Worm (Caenorhabditis elegans): ENCODE data around the gene srx-90.
A peak's percentile ranks its signal among the peaks of the same experiment; 100 is the strongest.

The srx-90 gene

DNA sequence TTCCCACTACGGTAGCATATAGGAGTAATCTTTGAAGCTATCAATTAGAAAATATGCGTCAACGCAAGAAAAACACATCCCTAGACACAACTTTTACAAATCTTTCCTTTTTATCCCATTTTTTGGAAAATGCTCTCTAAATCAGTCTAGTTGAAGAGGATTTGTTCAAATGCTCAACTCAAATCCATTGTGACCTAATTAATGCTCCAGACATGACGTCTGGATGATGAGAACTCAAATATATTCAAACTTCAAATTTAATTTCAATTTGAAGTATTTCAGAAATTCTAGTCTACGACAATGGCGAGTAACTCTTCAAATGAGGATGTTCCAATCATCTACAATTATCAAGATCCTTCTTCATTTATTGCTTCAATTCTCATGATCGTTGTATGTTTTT is 28.5 kb upstream of the srx-90 start, which contains the start of gene srx-85:
Gene srx-85 (plus strand): TSS at position 301 of the 400 bp plus-strand sequence.
- no peak for TF ChIP-seq daf-12 (tag; optimal IDR thresholded peaks at IDR 0.05)
- TF ChIP-seq nhr-237 (tag; optimal IDR thresholded peaks at IDR 0.05), result no peak
- TF ChIP-seq ztf-11 (tag; optimal IDR thresholded peaks at IDR 0.05), result no peak
- no peak for TF ChIP-seq pha-4 (tag; optimal IDR thresholded peaks at IDR 0.05)
- TF ChIP-seq nhr-12 (tag; optimal IDR thresholded peaks at IDR 0.05), result no peak
- TF ChIP-seq tbx-2 (tag; optimal IDR thresholded peaks at IDR 0.05), result no peak
- TF ChIP-seq snpc-4 (tag; optimal IDR thresholded peaks at IDR 0.05), result no peak
- no peak for TF ChIP-seq ama-1 (optimal IDR thresholded peaks at IDR 0.05)
- no peak for TF ChIP-seq hmg-11 (tag; optimal IDR thresholded peaks at IDR 0.05)
- no peak for TF ChIP-seq nhr-43 (tag; optimal IDR thresholded peaks at IDR 0.05; ENCODE audit: poor library complexity, severe bottlenecking)
- no peak for TF ChIP-seq skn-1 (tag; optimal IDR thresholded peaks at IDR 0.05)
- TF ChIP-seq nhr-25 (tag; optimal IDR thresholded peaks at IDR 0.05), result no peak
- no peak for TF ChIP-seq mdl-1 (tag; optimal IDR thresholded peaks at IDR 0.05)
- no peak for TF ChIP-seq R02D3.7 (tag; optimal IDR thresholded peaks at IDR 0.05)
- no peak for TF ChIP-seq jun-1 (tag; optimal IDR thresholded peaks at IDR 0.05)
- TF ChIP-seq elt-3 (tag; optimal IDR thresholded peaks at IDR 0.05), result no peak

DNA sequence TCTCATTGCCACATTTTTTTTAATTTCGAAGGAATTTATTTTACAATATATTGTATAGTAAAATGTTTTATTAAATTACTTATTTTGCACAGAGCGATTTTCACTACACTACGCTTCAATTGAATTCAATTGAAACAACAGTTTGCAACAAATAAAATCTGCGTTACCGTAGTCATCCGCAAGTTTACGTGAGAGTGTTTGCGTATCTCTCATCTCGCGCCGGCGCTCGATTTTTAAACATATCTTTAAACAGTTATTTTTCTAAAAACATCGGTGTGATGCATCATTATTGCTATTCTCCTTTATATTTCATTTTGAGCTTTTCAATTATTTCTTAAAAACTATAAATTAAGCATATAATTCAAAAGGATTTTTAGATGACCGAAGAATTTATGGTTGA is 26.7 kb upstream of the srx-90 start, which contains the start of gene duo-1:
Gene duo-1 (plus strand): TSS at position 371 of the 400 bp plus-strand sequence.
- TF ChIP-seq nhr-12 (tag; optimal IDR thresholded peaks at IDR 0.05), result no peak
- TF ChIP-seq nhr-23 (tag; optimal IDR thresholded peaks at IDR 0.05), result no peak
- no peak for TF ChIP-seq ztf-11 (tag; optimal IDR thresholded peaks at IDR 0.05)
- no peak for TF ChIP-seq ztf-4 (tag; optimal IDR thresholded peaks at IDR 0.05)
- TF ChIP-seq hmg-11 (tag; optimal IDR thresholded peaks at IDR 0.05), result no peak
- no peak for TF ChIP-seq nhr-67 (tag; optimal IDR thresholded peaks at IDR 0.05)
- TF ChIP-seq daf-12 (tag; optimal IDR thresholded peaks at IDR 0.05), result no peak
- TF ChIP-seq elt-2 (tag; optimal IDR thresholded peaks at IDR 0.05), result no peak
- no peak for TF ChIP-seq elt-3 (tag; optimal IDR thresholded peaks at IDR 0.05)
- no peak for TF ChIP-seq fkh-2 (tag; optimal IDR thresholded peaks at IDR 0.05)

DNA sequence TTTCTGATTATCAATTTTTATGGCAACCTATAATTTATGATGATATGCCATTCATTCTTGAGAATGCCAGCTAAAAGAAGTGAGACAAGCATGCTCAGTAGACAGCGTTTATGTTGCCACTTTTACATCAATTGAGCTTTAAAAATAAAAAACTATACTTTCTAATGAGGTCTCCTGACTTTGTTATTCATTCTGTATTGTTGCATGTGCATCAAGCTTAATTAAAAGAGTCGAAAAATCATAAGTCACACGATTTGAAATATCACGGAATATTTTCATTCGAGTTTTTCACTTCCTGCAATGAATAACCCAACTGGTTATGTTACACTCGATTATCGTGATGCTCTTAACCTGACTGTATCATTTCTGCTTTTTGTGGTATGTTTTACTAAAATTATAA is 18.3 kb upstream of the srx-90 start, which contains the start of gene srx-86:
Gene srx-86 (plus strand): TSS at position 301 of the 400 bp plus-strand sequence.
- no peak for TF ChIP-seq ztf-11 (tag; optimal IDR thresholded peaks at IDR 0.05)
- TF ChIP-seq nhr-11 (tag; optimal IDR thresholded peaks at IDR 0.05), result no peak
- TF ChIP-seq egl-5 (tag; optimal IDR thresholded peaks at IDR 0.05), result no peak
- TF ChIP-seq ceh-28 (tag; optimal IDR thresholded peaks at IDR 0.05), result no peak

DNA sequence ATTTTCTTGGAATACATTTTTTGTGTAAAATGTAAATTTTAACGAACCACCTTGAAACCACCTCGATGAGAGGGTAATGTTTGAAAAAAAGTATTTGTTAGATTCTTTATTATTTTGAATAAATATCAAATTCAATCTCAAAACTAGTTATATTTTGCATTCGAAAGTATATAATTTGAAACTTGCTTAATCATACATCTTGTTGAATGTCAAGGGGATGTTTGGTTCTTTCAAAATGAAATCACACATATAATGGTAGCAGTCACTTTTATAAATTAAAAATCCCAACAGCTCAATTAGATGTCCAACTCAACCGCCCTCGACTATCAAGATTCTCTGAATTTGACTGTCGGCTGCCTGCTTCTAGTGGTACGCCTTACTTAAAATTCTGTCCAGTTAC is 16.4 kb upstream of the srx-90 start, which contains the start of gene srx-87:
Gene srx-87 (plus strand): TSS at position 301 of the 400 bp plus-strand sequence.
- no peak for TF ChIP-seq nhr-25 (tag; optimal IDR thresholded peaks at IDR 0.05)
- no peak for TF ChIP-seq jun-1 (tag; optimal IDR thresholded peaks at IDR 0.05)
- no peak for TF ChIP-seq R02D3.7 (tag; optimal IDR thresholded peaks at IDR 0.05)
- no peak for TF ChIP-seq nhr-12 (tag; optimal IDR thresholded peaks at IDR 0.05)
- no peak for TF ChIP-seq pha-4 (tag; optimal IDR thresholded peaks at IDR 0.05)
- TF ChIP-seq mdl-1 (tag; optimal IDR thresholded peaks at IDR 0.05), result no peak
- no peak for TF ChIP-seq skn-1 (tag; optimal IDR thresholded peaks at IDR 0.05)
- TF ChIP-seq unc-62 (GFP tag; optimal IDR thresholded peaks at IDR 0.05), result no peak
- TF ChIP-seq nhr-11 (tag; optimal IDR thresholded peaks at IDR 0.05), result no peak
- TF ChIP-seq pqm-1 (tag; optimal IDR thresholded peaks at IDR 0.05), result no peak
- no peak for TF ChIP-seq lsy-12 (tag; optimal IDR thresholded peaks at IDR 0.05)
- no peak for TF ChIP-seq nhr-67 (tag; optimal IDR thresholded peaks at IDR 0.05)
- TF ChIP-seq elt-3 (tag; optimal IDR thresholded peaks at IDR 0.05), result no peak
- no peak for TF ChIP-seq snpc-4 (tag; optimal IDR thresholded peaks at IDR 0.05)
- no peak for TF ChIP-seq egl-5 (tag; optimal IDR thresholded peaks at IDR 0.05)
- no peak for TF ChIP-seq lin-39 (tag; optimal IDR thresholded peaks at IDR 0.05)
- TF ChIP-seq aly-2 (tag; optimal IDR thresholded peaks at IDR 0.05), result no peak
- no peak for TF ChIP-seq nfya-1 (tag; optimal IDR thresholded peaks at IDR 0.05; ENCODE audit: insufficient read depth)
- no peak for TF ChIP-seq elt-2 (tag; optimal IDR thresholded peaks at IDR 0.05)
- TF ChIP-seq nhr-237 (tag; optimal IDR thresholded peaks at IDR 0.05), result no peak

DNA sequence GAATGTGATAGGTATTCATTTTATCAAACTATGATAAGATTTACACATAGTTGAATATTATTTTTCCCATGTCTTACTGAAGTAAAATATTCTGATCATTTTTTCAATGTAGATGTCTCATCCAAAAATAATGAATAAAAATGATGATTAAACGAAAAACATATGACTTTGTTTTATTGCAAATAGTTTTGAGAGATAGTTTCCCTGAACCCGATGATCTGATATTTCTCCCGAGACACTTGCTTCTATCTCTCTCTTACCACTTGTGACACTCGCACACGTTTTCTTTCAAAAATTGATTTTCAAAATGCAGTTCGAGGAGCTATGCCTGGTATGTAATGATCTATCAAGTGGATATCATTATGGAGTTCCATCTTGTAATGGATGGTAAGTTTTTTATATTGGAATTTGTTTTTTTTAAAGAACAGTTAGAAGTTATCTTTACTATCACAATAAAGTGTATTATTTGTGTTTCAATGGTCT is 10.7 kb upstream of the srx-90 start, which contains the start of the genes nhr-101 and pms-2:
Gene nhr-101 (plus strand): TSS at position 308 of the 483 bp plus-strand sequence.
Gene pms-2 (minus strand): TSS at position 433 of the 483 bp plus-strand sequence.
- TF ChIP-seq unc-62 (GFP tag; optimal IDR thresholded peaks at IDR 0.05) (no peak), ceh-16 (tag; optimal IDR thresholded peaks at IDR 0.05) (no peak), nhr-237 (tag; optimal IDR thresholded peaks at IDR 0.05) (no peak), elt-3 (tag; optimal IDR thresholded peaks at IDR 0.05) (no peak), nhr-11 (tag; optimal IDR thresholded peaks at IDR 0.05) (no peak), ceh-9 (tag; optimal IDR thresholded peaks at IDR 0.05) (no peak), nhr-23 (tag; optimal IDR thresholded peaks at IDR 0.05) (no peak), egl-27 (tag; optimal IDR thresholded peaks at IDR 0.05) (no peak), eor-1 (tag; optimal IDR thresholded peaks at IDR 0.05) (no peak), pqm-1 (tag; optimal IDR thresholded peaks at IDR 0.05) (peak; percentile 11), aly-2 (tag; optimal IDR thresholded peaks at IDR 0.05) (no peak), ztf-4 (tag; optimal IDR thresholded peaks at IDR 0.05) (no peak), elt-2 (tag; optimal IDR thresholded peaks at IDR 0.05) (peak; percentile 19), lin-39 (tag; optimal IDR thresholded peaks at IDR 0.05) (no peak), hmg-11 (tag; optimal IDR thresholded peaks at IDR 0.05) (no peak), tbx-2 (tag; optimal IDR thresholded peaks at IDR 0.05) (no peak)

Measured in whole organism, L3 larva.